Fruit fly (Drosophila melanogaster) whole organism, pupa: ENCODE results near the gene Lk6.
A peak's percentile ranks its signal among the peaks of the same experiment; 100 is the strongest.

Experiments used
- CG12605 ChIP-seq: fragments of 200-800 bp; sonication (Bioruptor generic); IDR thresholded peaks from 2 replicates; pipeline ENCODE4 v1.3.6; 2022; ENCODE audit warnings: missing biosample characterization, missing genetic modification characterization
- CG15710 ChIP-seq: fragments of 200-800 bp; sonication (Bioruptor generic); optimal IDR thresholded peaks from 2 replicates; lab custom pipeline; 2018; ENCODE audit warnings: missing biosample characterization, mild to moderate bottlenecking, missing genetic modification characterization, moderate library complexity
- CG17806 ChIP-seq: fragments of 200-800 bp; sonication (Bioruptor generic); optimal IDR thresholded peaks from 2 replicates; lab custom pipeline; 2018; ENCODE audit warnings: missing biosample characterization, mild to moderate bottlenecking, missing genetic modification characterization, moderate library complexity
- CG32121 ChIP-seq: fragments of 200-800 bp; sonication (Bioruptor generic); IDR thresholded peaks from 2 replicates; pipeline ENCODE4 v1.3.6; 2022; ENCODE audit warnings: missing biosample characterization, missing genetic modification characterization
- CG8159 ChIP-seq: fragments of 200-800 bp; sonication (Bioruptor generic); optimal IDR thresholded peaks from 3 replicates; lab custom pipeline; 2018; ENCODE audit warnings: missing biosample characterization, mild to moderate bottlenecking, missing genetic modification characterization, moderate library complexity
- CG8301 ChIP-seq: fragments of 200-800 bp; sonication (Bioruptor generic); optimal IDR thresholded peaks from 2 replicates; lab custom pipeline; 2018; ENCODE audit warnings: missing biosample characterization, mild to moderate bottlenecking, missing genetic modification characterization
- CG9948 ChIP-seq: fragments of 200-800 bp; sonication (Bioruptor generic); optimal IDR thresholded peaks from 2 replicates; lab custom pipeline; 2018; ENCODE audit warnings: missing biosample characterization, mild to moderate bottlenecking, missing genetic modification characterization, moderate library complexity
- D1 ChIP-seq: fragments of 200-800 bp; sonication (Bioruptor generic); optimal IDR thresholded peaks from 2 replicates; lab custom pipeline; 2018; ENCODE audit warnings: missing biosample characterization, mild to moderate bottlenecking, missing genetic modification characterization, moderate library complexity
- EcR ChIP-seq: fragments of 200-800 bp; sonication (Bioruptor generic); optimal IDR thresholded peaks from 3 replicates; lab custom pipeline; 2019; ENCODE audit warnings: missing biosample characterization, missing genetic modification characterization, mild to moderate bottlenecking, moderate library complexity, missing genetic modification reagents
- Ets98B ChIP-seq: fragments of 200-800 bp; sonication (Bioruptor generic); IDR thresholded peaks from 2 replicates; pipeline ENCODE4 v1.3.6; 2022; ENCODE audit warnings: missing biosample characterization, missing genetic modification characterization
- Pif1A ChIP-seq: fragments of 200-800 bp; sonication (Bioruptor generic); optimal IDR thresholded peaks from 3 replicates; lab custom pipeline; 2016; ENCODE audit warnings: missing biosample characterization, missing genetic modification characterization
- Snoo ChIP-seq: fragments of 200-800 bp; sonication (Bioruptor generic); optimal IDR thresholded peaks from 3 replicates; lab custom pipeline; 2017; ENCODE audit warnings: missing biosample characterization, mild to moderate bottlenecking, missing genetic modification characterization, inconsistent platforms
- gl ChIP-seq: fragments of 200-800 bp; sonication (Bioruptor generic); optimal IDR thresholded peaks from 2 replicates; lab custom pipeline; 2018; ENCODE audit warnings: missing biosample characterization, mild to moderate bottlenecking, missing genetic modification characterization
- rn ChIP-seq: fragments of 200-800 bp; sonication (Bioruptor generic); IDR thresholded peaks from 2 replicates; pipeline ENCODE4 v1.3.6; 2022; ENCODE audit warnings: missing biosample characterization, missing genetic modification characterization

DNA sequence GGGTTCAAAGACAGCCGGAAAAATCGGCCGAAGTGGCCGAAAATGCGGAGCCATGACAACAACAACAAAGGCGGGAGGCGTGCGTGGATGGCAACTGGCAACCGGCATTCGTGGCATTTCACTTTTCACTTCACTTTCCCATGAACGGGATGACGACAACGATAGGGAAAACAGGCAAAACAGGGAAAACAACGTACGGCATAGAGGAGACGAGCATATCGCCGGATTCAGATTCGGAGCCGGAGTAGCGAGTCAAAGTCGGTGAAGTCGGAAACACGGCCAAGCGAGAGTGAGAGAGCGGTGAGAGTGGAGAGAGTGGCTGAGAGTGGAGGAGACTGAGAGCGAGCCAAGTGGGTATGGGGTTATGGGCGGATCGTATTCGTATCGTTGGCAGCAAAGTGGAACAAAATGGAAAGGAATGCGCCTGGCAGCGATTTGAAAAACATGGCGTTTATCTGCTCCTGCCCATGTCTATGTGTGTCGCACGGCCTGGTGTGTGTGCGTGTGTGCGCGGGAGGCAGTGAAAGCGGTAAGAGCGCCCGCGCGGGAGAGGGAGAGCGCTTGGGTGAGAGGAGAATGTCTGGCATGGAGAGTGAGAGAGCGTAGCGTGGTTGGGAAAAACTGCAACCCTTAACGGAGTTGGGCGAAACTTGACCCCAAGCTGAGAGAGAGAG is 9.2 kb upstream of the Lk6 start:
- TF ChIP-seq CG8301 (tag; lab: Kevin White, UChicago), result peak; percentile 53
- peak; percentile 5 for TF ChIP-seq Pif1A (GFP tag; lab: Kevin White, UChicago)
- no peak for TF ChIP-seq gl (tag; lab: Kevin White, UChicago)
- no peak for TF ChIP-seq CG12605
- no peak for TF ChIP-seq rn
- TF ChIP-seq CG17806, result no peak
- no peak for TF ChIP-seq D1
- TF ChIP-seq CG8159, result no peak
- TF ChIP-seq Snoo (tag; lab: Kevin White, UChicago), result no peak
- TF ChIP-seq EcR (GFP tag; lab: Kevin White, UChicago), result peak; percentile 3
- TF ChIP-seq CG15710 (tag; lab: Kevin White, UChicago), result no peak
- TF ChIP-seq CG32121 (GFP tag; lab: Robert Waterston, UW), result no peak
- no peak for TF ChIP-seq CG9948 (tag; lab: Kevin White, UChicago)
- TF ChIP-seq Ets98B (GFP tag; lab: Robert Waterston, UW), result peak; percentile 40; the same call in 1 of the 2 replicates
